Fruit fly (Drosophila melanogaster): ENCODE results near the gene AP-2sigma.

DNA sequence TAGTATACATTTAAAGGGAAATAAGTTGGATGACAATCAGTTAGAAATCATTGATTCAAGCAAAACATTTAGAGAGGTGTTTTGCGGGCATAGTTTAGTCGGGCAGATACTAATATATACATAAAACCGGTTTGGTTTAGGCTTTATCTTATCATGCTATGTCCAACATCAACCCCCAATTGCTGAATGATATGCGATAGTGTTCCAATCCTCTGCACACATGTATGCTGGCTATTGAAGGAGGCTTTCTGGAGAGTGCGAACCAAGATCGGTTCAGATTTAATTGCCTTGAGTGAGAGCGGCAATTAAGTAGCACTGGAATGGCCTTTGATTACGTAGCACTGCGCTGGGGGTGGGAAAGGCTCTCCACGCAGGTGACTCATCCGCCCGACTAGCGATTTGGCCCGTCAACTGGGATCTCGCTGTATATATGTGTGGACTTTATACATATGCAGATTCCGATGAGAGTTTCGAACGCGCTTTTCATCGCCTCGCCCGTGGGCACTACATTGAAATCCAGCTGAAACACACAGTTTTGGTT is 1.8 kb downstream of the AP-2sigma start:
- TF ChIP-seq Chrac-16 (GFP tag; optimal IDR thresholded peaks at IDR 0.05) (no peak), CG14014 (GFP tag; IDR thresholded peaks at IDR 0.05) (no peak), pros (GFP tag; optimal IDR thresholded peaks at IDR 0.05) (peak; percentile 29), CG11504 (tag; optimal IDR thresholded peaks at IDR 0.05) (no peak), ci (GFP tag; IDR thresholded peaks at IDR 0.05) (no peak), NFAT (GFP tag; IDR thresholded peaks at IDR 0.05) (no peak), lbe (GFP tag; optimal IDR thresholded peaks at IDR 0.05) (no peak), CG2202 (tag; optimal IDR thresholded peaks at IDR 0.05) (no peak), wek (GFP tag; optimal IDR thresholded peaks at IDR 0.05) (no peak), gce (GFP tag; IDR thresholded peaks at IDR 0.05) (no peak), tll (GFP tag; optimal IDR thresholded peaks at IDR 0.05) (no peak), CG8478 (optimal IDR thresholded peaks at IDR 0.05) (no peak), CG17359 (tag; optimal IDR thresholded peaks at IDR 0.05) (no peak)
